Fruit fly (Drosophila melanogaster) whole organism, embryonic: ENCODE measurements around the gene awd.

Source experiments
- Abd-B ChIP-seq: fragments of 200-800 bp; sonication (Bioruptor generic); optimal IDR thresholded peaks from 2 replicates; lab custom pipeline; 2018; ENCODE audit warnings: missing biosample characterization, mild to moderate bottlenecking, missing genetic modification characterization, moderate library complexity
- Aef1 ChIP-seq: fragments of 200-800 bp; sonication (Bioruptor generic); IDR thresholded peaks from 3 replicates; pipeline ENCODE4 v1.3.6; 2022; ENCODE audit warnings: missing biosample characterization, missing genetic modification characterization
- CG10267 ChIP-seq: fragments of 200-800 bp; sonication (Bioruptor generic); optimal IDR thresholded peaks from 2 replicates; lab custom pipeline; 2018; ENCODE audit warnings: missing biosample characterization, mild to moderate bottlenecking, missing genetic modification characterization, moderate library complexity
- CG10431 ChIP-seq: fragments of 200-800 bp; sonication (Bioruptor generic); optimal IDR thresholded peaks from 3 replicates; lab custom pipeline; 2018; ENCODE audit warnings: missing biosample characterization, mild to moderate bottlenecking, missing genetic modification characterization
- CG10462 ChIP-seq: fragments of 200-800 bp; sonication (Bioruptor generic); optimal IDR thresholded peaks from 2 replicates; lab custom pipeline; 2016; ENCODE audit warnings: missing biosample characterization, missing genetic modification characterization
- CG10565 ChIP-seq: fragments of 200-800 bp; sonication (Bioruptor generic); optimal IDR thresholded peaks from 3 replicates; lab custom pipeline; 2016; ENCODE audit warnings: missing biosample characterization, mild to moderate bottlenecking, missing genetic modification characterization
- CG10654 ChIP-seq: fragments of 200-800 bp; sonication (Bioruptor generic); optimal IDR thresholded peaks from 2 replicates; lab custom pipeline; 2016; ENCODE audit warnings: missing biosample characterization, missing genetic modification characterization
- CG11085 ChIP-seq: fragments of 200-800 bp; sonication (Bioruptor generic); IDR thresholded peaks from 2 replicates; pipeline ENCODE4 v1.3.6; 2022; ENCODE audit warnings: missing biosample characterization, missing genetic modification characterization
- CG11247 ChIP-seq: fragments of 200-800 bp; sonication (Bioruptor generic); IDR thresholded peaks from 2 replicates; pipeline ENCODE4 v1.3.6; 2022; ENCODE audit warnings: missing biosample characterization, missing genetic modification characterization
- CG11723 ChIP-seq: fragments of 200-800 bp; sonication (Bioruptor generic); optimal IDR thresholded peaks from 2 replicates; lab custom pipeline; 2017; ENCODE audit warnings: missing biosample characterization, mild to moderate bottlenecking, missing genetic modification characterization
- CG12104 ChIP-seq: fragments of 200-800 bp; sonication (Bioruptor generic); optimal IDR thresholded peaks from 3 replicates; lab custom pipeline; 2016; ENCODE audit warnings: missing biosample characterization, missing genetic modification characterization
- CG12155 ChIP-seq: fragments of 200-800 bp; sonication (Bioruptor generic); optimal IDR thresholded peaks from 3 replicates; lab custom pipeline; 2016; ENCODE audit warnings: missing biosample characterization, missing genetic modification characterization
- CG13123 ChIP-seq: fragments of 200-800 bp; sonication (Bioruptor generic); optimal IDR thresholded peaks from 2 replicates; lab custom pipeline; 2016; ENCODE audit warnings: missing biosample characterization, missing genetic modification characterization
- CG1602 ChIP-seq: fragments of 200-800 bp; sonication (Bioruptor generic); optimal IDR thresholded peaks from 3 replicates; lab custom pipeline; 2016; ENCODE audit warnings: missing biosample characterization, missing genetic modification characterization
- CG17328 ChIP-seq: fragments of 200-800 bp; sonication (Bioruptor generic); IDR thresholded peaks from 2 replicates; pipeline ENCODE4 v1.3.6; 2022; ENCODE audit warnings: missing biosample characterization, missing genetic modification characterization
- CG17385 ChIP-seq: fragments of 200-800 bp; sonication (Bioruptor generic); optimal IDR thresholded peaks from 3 replicates; lab custom pipeline; 2018; ENCODE audit warnings: missing biosample characterization, mild to moderate bottlenecking, missing genetic modification characterization
- CG18764 ChIP-seq: fragments of 200-800 bp; sonication (Bioruptor generic); optimal IDR thresholded peaks from 3 replicates; lab custom pipeline; 2016; ENCODE audit warnings: missing biosample characterization, missing genetic modification characterization
- CG2116 ChIP-seq: fragments of 200-800 bp; sonication (Bioruptor generic); optimal IDR thresholded peaks from 3 replicates; lab custom pipeline; 2018; ENCODE audit warnings: missing biosample characterization, mild to moderate bottlenecking, missing genetic modification characterization
- CG31224 ChIP-seq: fragments of 200-800 bp; sonication (Bioruptor generic); IDR thresholded peaks from 2 replicates; pipeline ENCODE4 v1.3.6; 2022; ENCODE audit warnings: missing biosample characterization, missing genetic modification characterization
- CG3726 ChIP-seq: fragments of 200-800 bp; sonication (Bioruptor generic); IDR thresholded peaks from 3 replicates; pipeline ENCODE4, ENCODE4 v1.3.6; 2022; ENCODE audit warnings: missing biosample characterization, missing genetic modification characterization
- CG5953 ChIP-seq: fragments of 200-800 bp; sonication (Bioruptor generic); IDR thresholded peaks from 2 replicates; pipeline ENCODE4 v1.3.6; 2022; ENCODE audit warnings: missing biosample characterization, missing genetic modification characterization
- CG6272 ChIP-seq: fragments of 200-800 bp; sonication (Bioruptor generic); IDR thresholded peaks from 2 replicates; pipeline ENCODE4 v1.3.6; 2022; ENCODE audit warnings: missing biosample characterization, missing genetic modification characterization
- CG8290 ChIP-seq, 3 experiments: fragments of 200-800 bp; sonication (Bioruptor generic); optimal IDR thresholded peaks; 2 replicates each; lab custom pipeline; 2016 to 2019; ENCODE audit warnings: missing biosample characterization in 3 of 3, missing genetic modification characterization in 3 of 3, mild to moderate bottlenecking in 2 of 3, moderate library complexity in 1 of 3
- CHES-1-like ChIP-seq: fragments of 200-800 bp; sonication (Bioruptor generic); optimal IDR thresholded peaks from 2 replicates; lab custom pipeline; 2016; ENCODE audit warnings: missing biosample characterization, missing genetic modification characterization
- CkIIα-i1 ChIP-seq: fragments of 200-800 bp; sonication (Bioruptor generic); IDR thresholded peaks from 2 replicates; pipeline ENCODE4 v1.3.6; 2022; ENCODE audit warnings: missing biosample characterization, missing genetic modification characterization
- Eip74EF ChIP-seq, 2 experiments: fragments of 200-800 bp in 1 of 2; fragments of >200 bp in 1 of 2; sonication (Bioruptor generic) in 1 of 2; optimal IDR thresholded peaks; 2 replicates each; lab custom pipeline; 2017 to 2019; ENCODE audit warnings: missing biosample characterization in 2 of 2, missing genetic modification characterization in 2 of 2, mild to moderate bottlenecking in 1 of 2, moderate library complexity in 1 of 2
- Hsf ChIP-seq: fragments of 200-800 bp; sonication (Bioruptor generic); optimal IDR thresholded peaks from 3 replicates; lab custom pipeline; 2016; ENCODE audit warnings: missing biosample characterization, missing genetic modification characterization
- Lpt ChIP-seq: fragments of >200 bp; optimal IDR thresholded peaks from 2 replicates; lab custom pipeline; 2018; ENCODE audit warnings: missing biosample characterization, missing genetic modification characterization
- NK7.1 ChIP-seq: fragments of 200-800 bp; sonication (Bioruptor generic); optimal IDR thresholded peaks from 3 replicates; lab custom pipeline; 2016; ENCODE audit warnings: missing biosample characterization, missing genetic modification characterization
- Pdp1 ChIP-seq, 2 experiments: fragments of 200-800 bp; sonication (Bioruptor generic); optimal IDR thresholded peaks; 3 replicates each; lab custom pipeline; 2016; ENCODE audit warnings: missing biosample characterization in 2 of 2, missing genetic modification characterization in 2 of 2, mild to moderate bottlenecking in 1 of 2, moderate library complexity in 1 of 2
- Scr ChIP-seq: fragments of 200-800 bp; sonication (Bioruptor generic); IDR thresholded peaks from 2 replicates; pipeline ENCODE4 v1.3.6; 2022; ENCODE audit warnings: missing biosample characterization, missing genetic modification characterization; ENCODE audit not compliant: partially characterized antibody
- Sry-β ChIP-seq: fragments of 200-800 bp; sonication (Bioruptor generic); optimal IDR thresholded peaks from 2 replicates; lab custom pipeline; 2018; ENCODE audit warnings: missing biosample characterization, mild to moderate bottlenecking, missing genetic modification characterization, moderate library complexity
- Ssrp ChIP-seq: fragments of 200-800 bp; sonication (Bioruptor generic); optimal IDR thresholded peaks from 2 replicates; lab custom pipeline; 2018; ENCODE audit warnings: missing biosample characterization, mild to moderate bottlenecking, missing genetic modification characterization, moderate library complexity
- Vsx1 ChIP-seq: fragments of 200-800 bp; sonication (Bioruptor generic); optimal IDR thresholded peaks from 2 replicates; lab custom pipeline; 2017; ENCODE audit warnings: missing biosample characterization, mild to moderate bottlenecking, missing genetic modification characterization, missing genetic modification reagents
- Xbp1 ChIP-seq: fragments of 200-800 bp; sonication (Bioruptor generic); optimal IDR thresholded peaks from 3 replicates; lab custom pipeline; 2016; ENCODE audit warnings: missing biosample characterization, mild to moderate bottlenecking, missing genetic modification characterization
- abd-A ChIP-seq: fragments of 200-800 bp; sonication (Bioruptor generic); optimal IDR thresholded peaks from 3 replicates; lab custom pipeline; 2019; ENCODE audit warnings: missing biosample characterization, mild to moderate bottlenecking, missing genetic modification characterization, moderate library complexity
- br ChIP-seq: fragments of >200 bp; optimal IDR thresholded peaks from 2 replicates; lab custom pipeline; 2017
- dimm ChIP-seq: fragments of 200-800 bp; sonication (Bioruptor generic); IDR thresholded peaks from 2 replicates; pipeline ENCODE4 v1.3.6; 2022; ENCODE audit warnings: missing biosample characterization, missing genetic modification characterization
- dm ChIP-seq: fragments of 200-800 bp; sonication (Bioruptor generic); optimal IDR thresholded peaks from 3 replicates; lab custom pipeline; 2016; ENCODE audit warnings: missing biosample characterization, missing genetic modification characterization
- ems ChIP-seq: fragments of 200-800 bp; sonication (Bioruptor generic); optimal IDR thresholded peaks from 3 replicates; lab custom pipeline; 2016; ENCODE audit warnings: missing biosample characterization, missing genetic modification characterization
- ewg ChIP-seq: fragments of 200-800 bp; sonication (Bioruptor generic); optimal IDR thresholded peaks from 3 replicates; lab custom pipeline; 2017; ENCODE audit warnings: mild to moderate bottlenecking, missing biosample characterization, missing genetic modification reagents, missing genetic modification characterization
- grn ChIP-seq: fragments of 200-800 bp; sonication (Bioruptor generic); optimal IDR thresholded peaks from 3 replicates; lab custom pipeline; 2017; ENCODE audit warnings: missing biosample characterization, missing genetic modification characterization
- kah ChIP-seq: fragments of 200-800 bp; sonication (Bioruptor generic); optimal IDR thresholded peaks from 2 replicates; lab custom pipeline; 2018; ENCODE audit warnings: missing biosample characterization, mild to moderate bottlenecking, missing genetic modification characterization
- pan ChIP-seq, 4 experiments: fragments of >200 bp in 3 of 4; fragments of 200-800 bp in 1 of 4; sonication (Bioruptor generic) in 1 of 4; optimal IDR thresholded peaks in 3 of 4; IDR thresholded peaks in 1 of 4; 2 replicates each; pipeline versions ENCODE4 v1.3.6 to Lab custom; 2017 to 2022; ENCODE audit warnings: missing biosample characterization in 2 of 4, missing genetic modification characterization in 2 of 4, mixed read lengths in 1 of 4
- pfk ChIP-seq: fragments of 200-800 bp; sonication (Bioruptor generic); optimal IDR thresholded peaks from 2 replicates; lab custom pipeline; 2018; ENCODE audit warnings: missing biosample characterization, mild to moderate bottlenecking, missing genetic modification characterization, moderate library complexity
- ro ChIP-seq: fragments of 200-800 bp; sonication (Bioruptor generic); IDR thresholded peaks from 2 replicates; pipeline ENCODE4 v1.3.6; 2022; ENCODE audit warnings: missing biosample characterization, missing genetic modification characterization
- sim ChIP-seq: fragments of 200-800 bp; sonication (Bioruptor generic); IDR thresholded peaks from 2 replicates; pipeline ENCODE4 v1.3.6; 2022; ENCODE audit warnings: missing biosample characterization, missing genetic modification characterization
- slou ChIP-seq: fragments of 200-800 bp; sonication (Bioruptor generic); optimal IDR thresholded peaks from 3 replicates; lab custom pipeline; 2016; ENCODE audit warnings: missing biosample characterization, missing genetic modification characterization
- so ChIP-seq: fragments of 200-800 bp; sonication (Bioruptor generic); IDR thresholded peaks from 3 replicates; pipeline ENCODE4 v1.3.6; 2022; ENCODE audit warnings: missing biosample characterization, missing genetic modification characterization
- sob ChIP-seq: fragments of 200-800 bp; sonication (Bioruptor generic); IDR thresholded peaks from 2 replicates; pipeline ENCODE4 v1.3.6; 2022; ENCODE audit warnings: missing biosample characterization, missing genetic modification characterization
- tio ChIP-seq: fragments of 200-800 bp; sonication (Bioruptor generic); optimal IDR thresholded peaks from 2 replicates; lab custom pipeline; 2017; ENCODE audit warnings: missing biosample characterization, missing genetic modification characterization, inconsistent platforms
- unc-4 ChIP-seq: fragments of 200-800 bp; sonication (Bioruptor generic); IDR thresholded peaks from 2 replicates; pipeline ENCODE4 v1.3.6; 2022; ENCODE audit warnings: missing biosample characterization, missing genetic modification characterization; ENCODE audit not compliant: partially characterized antibody

The awd gene

dm6 chr3R:31736776-31737175 is 9.1 kb downstream of the awd start, which contains the start of the genes CstF50 and CG11563 (continued):
- TF ChIP-seq CG11085, result no peak
- TF ChIP-seq kah (GFP tag; lab: Kevin White, UChicago), result no peak
- no peak for TF ChIP-seq CG1602
- TF ChIP-seq grn (GFP tag; lab: Kevin White, UChicago), result peak; percentile 6
- no peak for TF ChIP-seq CG10462 (GFP tag; lab: Kevin White, UChicago)
- no peak for TF ChIP-seq so (GFP tag; lab: Robert Waterston, UW)
- no peak for TF ChIP-seq pan (optimal IDR thresholded peaks at IDR 0.05; lab: Kevin White, UChicago)
- TF ChIP-seq pan (GFP tag; optimal IDR thresholded peaks at IDR 0.05 in 1 of 2, IDR thresholded peaks at IDR 0.05 in 1 of 2), result no peak
- no peak for TF ChIP-seq CG17385 (GFP tag; lab: Kevin White, UChicago)
- TF ChIP-seq CG31224 (GFP tag; lab: Robert Waterston, UW), result no peak
- TF ChIP-seq Vsx1 (GFP tag; lab: Kevin White, UChicago), result no peak
- TF ChIP-seq CG10654 (GFP tag; lab: Kevin White, UChicago), result no peak
- TF ChIP-seq CG10565, result no peak
- TF ChIP-seq ems (GFP tag; lab: Kevin White, UChicago), result no peak
- TF ChIP-seq CG2116 (GFP tag; lab: Kevin White, UChicago), result peak; percentile 24
- no peak for TF ChIP-seq ro (GFP tag; lab: Robert Waterston, UW)
- TF ChIP-seq Abd-B (GFP tag; lab: Kevin White, UChicago), result no peak
- no peak for TF ChIP-seq abd-A (tag; lab: Kevin White, UChicago)
- TF ChIP-seq CG3726 (GFP tag; lab: Robert Waterston, UW), result no peak
- peak; percentile 14 for TF ChIP-seq CG10267
- no peak for TF ChIP-seq br (lab: Kevin White, UChicago)
- no peak for TF ChIP-seq pfk (GFP tag; lab: Kevin White, UChicago)
- TF ChIP-seq CG12104 (GFP tag; lab: Kevin White, UChicago), result no peak
- TF ChIP-seq CG11723, result no peak
- TF ChIP-seq Ssrp, result no peak
- no peak for TF ChIP-seq dimm (GFP tag; lab: Robert Waterston, UW)
- no peak for TF ChIP-seq CG10431 (GFP tag; lab: Kevin White, UChicago)
- no peak for TF ChIP-seq slou (GFP tag; lab: Kevin White, UChicago)
- no peak for TF ChIP-seq CG13123 (GFP tag; lab: Kevin White, UChicago)
- no peak for TF ChIP-seq CG11247 (GFP tag; lab: Robert Waterston, UW)
- TF ChIP-seq Pdp1 (GFP tag; optimal IDR thresholded peaks at IDR 0.05; lab: Kevin White, UChicago), result no peak
- TF ChIP-seq Xbp1 (GFP tag; lab: Kevin White, UChicago), result no peak
- TF ChIP-seq Sry-β (GFP tag; lab: Kevin White, UChicago), result no peak
- no peak for TF ChIP-seq tio (GFP tag; lab: Kevin White, UChicago)
- TF ChIP-seq sob (GFP tag; lab: Robert Waterston, UW), result no peak
- no peak for TF ChIP-seq CG5953 (GFP tag; lab: Robert Waterston, UW)
- TF ChIP-seq Hsf (GFP tag; lab: Kevin White, UChicago), result no peak
- TF ChIP-seq CG8290 (GFP tag; optimal IDR thresholded peaks at IDR 0.05; lab: Kevin White, UChicago), result no peak
- no peak for TF ChIP-seq CG8290 (tag; optimal IDR thresholded peaks at IDR 0.05; lab: Kevin White, UChicago)
- TF ChIP-seq Eip74EF (GFP tag; optimal IDR thresholded peaks at IDR 0.05; lab: Kevin White, UChicago), result no peak
- no peak for TF ChIP-seq CG6272 (GFP tag; lab: Robert Waterston, UW)
- no peak for TF ChIP-seq CG17328 (GFP tag; lab: Robert Waterston, UW)
- TF ChIP-seq CG12155 (GFP tag; lab: Kevin White, UChicago), result no peak
- peak; percentile 92 for TF ChIP-seq dm (GFP tag; lab: Kevin White, UChicago)
- TF ChIP-seq CHES-1-like (GFP tag; lab: Kevin White, UChicago), result peak; percentile 13
- TF ChIP-seq Aef1 (GFP tag; lab: Robert Waterston, UW), result no peak
- TF ChIP-seq CkIIα-i1 (GFP tag; lab: Robert Waterston, UW), result no peak
- TF ChIP-seq NK7.1 (GFP tag; lab: Kevin White, UChicago), result no peak
- TF ChIP-seq ewg (GFP tag; lab: Kevin White, UChicago), result no peak
- peak; percentile 46 for TF ChIP-seq Scr (GFP tag; lab: Robert Waterston, UW)
- TF ChIP-seq CG18764 (GFP tag; lab: Kevin White, UChicago), result no peak
- no peak for TF ChIP-seq Lpt
- no peak for TF ChIP-seq sim (GFP tag; lab: Robert Waterston, UW)
- TF ChIP-seq unc-4, result no peak; the same call in 1 of the 2 replicates
